Worm (Caenorhabditis elegans): ENCODE measurements around the gene C38C3.4.

C38C3.4 gene

DNA sequence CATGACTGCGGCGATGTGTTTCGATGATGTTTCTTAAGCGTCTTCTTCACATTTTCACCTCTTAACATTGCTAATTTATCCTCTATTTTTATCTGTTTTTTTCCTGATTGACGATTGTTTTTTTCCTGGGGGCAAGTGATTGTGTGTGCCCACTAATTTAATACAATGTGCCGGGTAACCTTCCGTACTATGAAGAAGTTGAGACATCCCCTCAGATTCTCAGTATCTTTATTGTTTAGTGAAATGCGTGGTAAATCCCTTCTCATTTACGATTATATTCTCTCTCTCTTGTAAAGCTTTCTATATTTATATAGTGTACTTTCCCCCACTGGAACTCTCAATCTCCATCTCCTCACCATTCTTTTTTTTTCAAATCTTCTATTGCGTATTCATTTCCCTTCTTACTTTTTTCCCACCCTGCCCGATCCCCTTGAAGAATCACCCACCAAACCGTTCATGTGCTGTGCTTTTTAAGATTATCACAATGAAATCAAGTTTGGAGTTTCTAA is 5.5 kb upstream of the C38C3.4 start (continued):
- TF ChIP-seq lin-38 (GFP tag; IDR thresholded peaks at IDR 0.05) (peak; percentile 47; the same call in 1 of the 2 replicates), ZK546.5 (tag; optimal IDR thresholded peaks at IDR 0.05) (no peak), nhr-42 (GFP tag; IDR thresholded peaks at IDR 0.05) (no peak), nhr-28 (tag; optimal IDR thresholded peaks at IDR 0.05) (no peak), ctbp-1 (GFP tag; IDR thresholded peaks at IDR 0.05) (no peak), mes-2 (tag; optimal IDR thresholded peaks at IDR 0.05; ENCODE audit: poor library complexity, severe bottlenecking) (no peak), dpl-1 (GFP tag; optimal IDR thresholded peaks at IDR 0.05) (no peak), ceh-62 (tag; optimal IDR thresholded peaks at IDR 0.05) (no peak), mep-1 (tag; optimal IDR thresholded peaks at IDR 0.05) (peak; percentile 1), dve-1 (tag; optimal IDR thresholded peaks at IDR 0.05; ENCODE audit: insufficient read depth) (no peak), ceh-32 (tag; optimal IDR thresholded peaks at IDR 0.05; ENCODE audit: poor library complexity) (no peak)

DNA sequence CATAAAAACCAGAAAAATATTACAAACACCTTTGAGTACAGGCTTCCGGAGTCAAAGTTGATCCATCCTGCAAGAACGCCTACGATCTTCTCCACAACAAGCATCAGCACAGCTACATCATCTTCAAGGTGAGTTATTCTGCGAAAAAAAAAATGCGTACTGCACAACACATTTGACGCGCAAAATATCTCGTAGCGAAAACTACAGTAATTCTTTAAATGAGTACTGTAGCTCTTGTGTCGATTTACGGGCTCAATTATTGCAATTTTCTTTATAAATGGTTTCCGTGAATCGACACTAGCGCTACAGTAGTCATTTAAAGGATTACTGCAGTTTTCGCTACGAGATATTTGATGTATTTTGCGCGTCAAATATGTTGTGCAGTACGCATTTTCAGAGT is 5.0 kb upstream of the C38C3.4 start:
- peak; percentile 21 for TF ChIP-seq ama-1 (optimal IDR thresholded peaks at IDR 0.05)
- TF ChIP-seq Y75B8A.6 (GFP tag; IDR thresholded peaks at IDR 0.05), result no peak
- no peak for TF ChIP-seq ztf-11 (tag; optimal IDR thresholded peaks at IDR 0.05)
- no peak for TF ChIP-seq nhr-77 (tag; optimal IDR thresholded peaks at IDR 0.05)
- peak; percentile 4 for TF ChIP-seq mes-2 (tag; optimal IDR thresholded peaks at IDR 0.05; ENCODE audit: poor library complexity, severe bottlenecking)
- TF ChIP-seq dmd-6 (GFP tag; IDR thresholded peaks at IDR 0.05), result no peak
- TF ChIP-seq zip-11 (GFP tag; IDR thresholded peaks at IDR 0.05), result no peak
- no peak for TF ChIP-seq madf-9 (GFP tag; conservative IDR thresholded peaks at IDR 0.05)
- no peak for TF ChIP-seq lin-15B (tag; optimal IDR thresholded peaks at IDR 0.05)
- no peak for TF ChIP-seq saeg-2 (GFP tag; IDR thresholded peaks at IDR 0.05)

DNA sequence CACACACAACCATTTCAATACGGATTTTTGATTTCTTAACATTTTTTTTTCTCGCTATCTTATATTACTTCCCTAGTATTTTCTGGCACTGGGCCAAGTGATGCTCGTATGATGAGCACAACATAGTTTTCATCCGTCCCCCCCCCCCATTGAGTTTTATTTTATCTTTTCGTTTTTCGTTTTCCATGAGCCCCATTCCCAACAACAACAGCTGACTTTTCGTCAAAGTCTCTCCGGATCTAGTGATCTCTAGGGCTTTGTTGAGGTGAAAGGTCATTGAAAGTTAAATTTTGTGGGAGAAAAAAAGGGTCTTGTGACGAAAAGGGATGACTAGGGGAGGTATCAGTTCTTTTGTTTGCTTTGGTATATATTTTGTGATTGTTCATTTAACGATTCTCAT is 1.0 kb upstream of the C38C3.4 start:
- TF ChIP-seq nhr-237 (tag; optimal IDR thresholded peaks at IDR 0.05), result no peak
- TF ChIP-seq nhr-11 (tag; optimal IDR thresholded peaks at IDR 0.05), result peak; percentile 39
- TF ChIP-seq spr-3 (GFP tag; optimal IDR thresholded peaks at IDR 0.05), result no peak
- no peak for TF ChIP-seq unc-39 (tag; optimal IDR thresholded peaks at IDR 0.05)
- no peak for TF ChIP-seq ceh-44 (GFP tag; IDR thresholded peaks at IDR 0.05)
- no peak for TF ChIP-seq Y75B8A.6 (GFP tag; IDR thresholded peaks at IDR 0.05)
- peak in 1 of 2 experiments; percentile 1 for TF ChIP-seq daf-16 (GFP tag; optimal IDR thresholded peaks at IDR 0.05)
- TF ChIP-seq daf-16 (tag; optimal IDR thresholded peaks at IDR 0.05), result no peak
- no peak for TF ChIP-seq ZK337.2 (GFP tag; IDR thresholded peaks at IDR 0.05)
- no peak for TF ChIP-seq attf-4 (tag; optimal IDR thresholded peaks at IDR 0.05)

DNA sequence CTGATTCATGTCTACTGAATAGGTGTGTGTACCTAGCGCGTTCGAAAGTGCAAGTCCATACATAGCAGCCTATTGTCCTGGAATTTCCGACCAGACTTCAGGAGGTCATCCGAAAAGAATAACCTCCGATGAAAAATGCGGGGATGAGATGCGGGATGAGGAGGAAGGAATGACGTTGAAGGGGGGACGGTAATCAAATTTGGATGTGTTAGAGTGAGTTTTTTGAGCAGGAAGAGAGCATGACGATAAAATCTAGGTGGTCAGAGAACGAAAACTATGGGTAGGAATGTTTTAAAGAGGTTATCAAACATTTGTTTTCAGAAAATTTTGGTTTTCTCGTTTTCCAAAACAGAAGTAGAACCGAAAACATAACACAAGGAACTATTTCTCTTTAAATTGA is 4.2 kb downstream of the C38C3.4 start:
- peak; percentile 52 for TF ChIP-seq ces-1 (GFP tag; optimal IDR thresholded peaks at IDR 0.05)
- peak; percentile 73 for TF ChIP-seq fkh-10 (GFP tag; optimal IDR thresholded peaks at IDR 0.05)
- no peak for TF ChIP-seq mxl-2 (GFP tag; conservative IDR thresholded peaks at IDR 0.05)

DNA sequence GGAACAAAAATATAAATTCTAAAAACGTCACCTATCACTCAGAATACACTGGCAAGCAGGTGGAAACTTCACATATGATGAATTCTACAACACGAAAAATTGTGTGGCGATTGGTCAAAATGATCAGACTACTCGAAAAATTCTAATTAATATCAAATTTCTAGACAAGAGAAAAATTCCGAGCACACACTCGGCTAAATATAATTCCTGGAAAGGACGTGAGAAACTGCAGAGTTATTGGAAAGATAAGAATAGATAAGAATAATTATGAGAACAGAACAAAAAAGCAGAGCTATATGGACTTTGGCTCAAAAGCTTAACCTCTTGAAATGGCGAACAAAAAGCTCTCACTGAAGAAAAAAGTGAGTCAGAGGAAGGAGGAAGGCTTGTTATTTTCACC is 5.4 kb downstream of the C38C3.4 start:
- TF ChIP-seq tra-1 (GFP tag; IDR thresholded peaks at IDR 0.05) (no peak), daf-16 (GFP tag; optimal IDR thresholded peaks at IDR 0.05) (no peak), daf-16 (tag; optimal IDR thresholded peaks at IDR 0.05) (no peak), hmg-1.1 (GFP tag; IDR thresholded peaks at IDR 0.05) (no peak), dmd-8 (GFP tag; IDR thresholded peaks at IDR 0.05) (no peak), mdt-29 (GFP tag; IDR thresholded peaks at IDR 0.05) (no peak), snpc-4 (tag; optimal IDR thresholded peaks at IDR 0.05) (no peak), lin-29 (GFP tag; IDR thresholded peaks at IDR 0.05) (no peak), Y48G9A.11 (GFP tag; IDR thresholded peaks at IDR 0.05) (no peak), lsy-2 (tag; optimal IDR thresholded peaks at IDR 0.05) (no peak)
